Worm (Caenorhabditis elegans) whole organism, L4 larva: ENCODE results near the gene cra-1.

Source experiments
- D1046.2 ChIP-seq: fragments of 200-800 bp; sonication (Bioruptor generic); IDR thresholded peaks from 2 replicates; pipeline ENCODE4 v1.3.6; 2022; ENCODE audit warnings: missing genetic modification characterization, missing compliant biosample characterization
- F26F4.8 ChIP-seq: fragments of 200-800 bp; sonication (Bioruptor generic); conservative IDR thresholded peaks from 2 replicates; pipeline ENCODE4 v1.3.6; 2022; ENCODE audit warnings: missing genetic modification characterization, missing compliant biosample characterization
- Y105C5A.15 ChIP-seq: fragments of 200-800 bp; sonication (Bioruptor generic); IDR thresholded peaks from 2 replicates; pipeline ENCODE4 v1.3.6; 2022; ENCODE audit warnings: missing genetic modification characterization, missing compliant biosample characterization
- Y5F2A.4 ChIP-seq: fragments of 200-800 bp; sonication (Bioruptor generic); optimal IDR thresholded peaks from 2 replicates; lab custom pipeline; 2018; ENCODE audit warnings: mild to moderate bottlenecking, missing genetic modification characterization, missing compliant biosample characterization
- Y75B8A.6 ChIP-seq: fragments of 200-800 bp; sonication (Bioruptor generic); IDR thresholded peaks from 2 replicates; pipeline ENCODE4 v1.3.6; 2022; ENCODE audit warnings: missing genetic modification reagents, missing genetic modification characterization, missing compliant biosample characterization
- aha-1 ChIP-seq: fragments of 150-350 bp; peaks from one replicate; lab custom pipeline; 2014; ENCODE audit warnings: missing biosample characterization, missing genetic modification characterization
- ceh-32 ChIP-seq: sonication (generic microtip); optimal IDR thresholded peaks from 2 replicates; lab custom pipeline; 2016; ENCODE audit warnings: mild to moderate bottlenecking, missing genetic modification characterization, missing compliant biosample characterization; ENCODE audit not compliant: poor library complexity
- ceh-62 ChIP-seq: sonication (generic microtip); optimal IDR thresholded peaks from 2 replicates; lab custom pipeline; 2017; ENCODE audit warnings: missing biosample characterization, missing genetic modification characterization
- ces-1 ChIP-seq: fragments of 150-350 bp; sonication (generic microtip); optimal IDR thresholded peaks from 4 replicates; lab custom pipeline; 2014; ENCODE audit warnings: missing biosample characterization, missing genetic modification reagents, missing genetic modification characterization
- ctbp-1 ChIP-seq: fragments of 200-800 bp; sonication (Bioruptor generic); IDR thresholded peaks from 2 replicates; pipeline ENCODE4 v1.3.6; 2022; ENCODE audit warnings: missing genetic modification reagents, missing genetic modification characterization, missing compliant biosample characterization
- daf-19 ChIP-seq: fragments of 200-800 bp; sonication (Bioruptor generic); conservative IDR thresholded peaks from 2 replicates; pipeline ENCODE4 v1.3.6; 2022; ENCODE audit warnings: missing genetic modification characterization, missing compliant biosample characterization
- daf-8 ChIP-seq: fragments of 200-800 bp; sonication (Bioruptor generic); IDR thresholded peaks from 2 replicates; pipeline ENCODE4 v1.3.6; 2022; ENCODE audit warnings: missing genetic modification characterization, missing compliant biosample characterization
- dmd-6 ChIP-seq: fragments of 200-800 bp; sonication (Bioruptor generic); IDR thresholded peaks from 2 replicates; pipeline ENCODE4 v1.3.6; 2022; ENCODE audit warnings: missing genetic modification reagents, missing genetic modification characterization, missing compliant biosample characterization
- dmd-9 ChIP-seq: fragments of 200-800 bp; sonication (Bioruptor generic); IDR thresholded peaks from 2 replicates; pipeline ENCODE4 v1.3.6; 2022; ENCODE audit warnings: missing genetic modification reagents, missing genetic modification characterization, missing compliant biosample characterization
- egl-27 ChIP-seq: sonication (generic microtip); optimal IDR thresholded peaks from 3 replicates; lab custom pipeline; 2017; ENCODE audit warnings: missing biosample characterization, missing genetic modification reagents, missing genetic modification characterization
- fkh-10 ChIP-seq: fragments of 150-350 bp; optimal IDR thresholded peaks from 2 replicates; lab custom pipeline; 2014; ENCODE audit warnings: missing biosample characterization, missing genetic modification reagents, missing genetic modification characterization
- hmg-1.1 ChIP-seq: fragments of 200-800 bp; sonication (Bioruptor generic); IDR thresholded peaks from 2 replicates; pipeline ENCODE4 v1.3.6; 2022; ENCODE audit warnings: missing genetic modification reagents, missing genetic modification characterization, missing compliant biosample characterization
- lin-13 ChIP-seq: fragments of 150-350 bp; optimal IDR thresholded peaks from 2 replicates; lab custom pipeline; 2014; ENCODE audit warnings: missing biosample characterization, missing genetic modification reagents, missing genetic modification characterization
- lin-29 ChIP-seq: fragments of 200-800 bp; sonication (Bioruptor generic); IDR thresholded peaks from 2 replicates; pipeline ENCODE4 v1.3.6; 2022; ENCODE audit warnings: missing genetic modification reagents, missing genetic modification characterization, missing compliant biosample characterization
- lin-38 ChIP-seq: fragments of 200-800 bp; sonication (Bioruptor generic); IDR thresholded peaks from 2 replicates; pipeline ENCODE4 v1.3.6; 2022; ENCODE audit warnings: missing genetic modification reagents, missing genetic modification characterization, missing compliant biosample characterization
- lsy-2 ChIP-seq, 2 experiments: fragments of 150-350 bp in 1 of 2; sonication (generic microtip) in 1 of 2; optimal IDR thresholded peaks; 2 replicates each; lab custom pipeline; 2014 to 2017; ENCODE audit warnings: missing biosample characterization in 2 of 2, missing genetic modification characterization in 2 of 2
- madf-9 ChIP-seq: fragments of 200-800 bp; sonication (Bioruptor generic); conservative IDR thresholded peaks from 2 replicates; pipeline ENCODE4 v1.3.6; 2022; ENCODE audit warnings: missing genetic modification reagents, missing genetic modification characterization, missing compliant biosample characterization
- mdt-29 ChIP-seq: fragments of 200-800 bp; sonication (Bioruptor generic); IDR thresholded peaks from 2 replicates; pipeline ENCODE4 v1.3.6; 2022; ENCODE audit warnings: missing genetic modification reagents, missing genetic modification characterization, missing compliant biosample characterization
- mep-1 ChIP-seq: fragments of 150-350 bp; sonication (generic microtip); optimal IDR thresholded peaks from 3 replicates; lab custom pipeline; 2014; ENCODE audit warnings: missing biosample characterization, missing genetic modification characterization
- mxl-3 ChIP-seq: fragments of 200-800 bp; sonication (Bioruptor generic); optimal IDR thresholded peaks from 2 replicates; lab custom pipeline; 2018; ENCODE audit warnings: mild to moderate bottlenecking, missing genetic modification characterization, missing compliant biosample characterization
- nhr-102 ChIP-seq: sonication (generic microtip); optimal IDR thresholded peaks from 2 replicates; lab custom pipeline; 2016; ENCODE audit warnings: mild to moderate bottlenecking, missing genetic modification characterization, moderate library complexity, missing compliant biosample characterization
- nhr-111 ChIP-seq: fragments of 200-800 bp; sonication (Bioruptor generic); optimal IDR thresholded peaks from 2 replicates; lab custom pipeline; 2018; ENCODE audit warnings: mild to moderate bottlenecking, missing genetic modification characterization, missing compliant biosample characterization
- nhr-25 ChIP-seq: sonication (generic microtip); optimal IDR thresholded peaks from 2 replicates; lab custom pipeline; 2017; ENCODE audit warnings: missing genetic modification characterization, mild to moderate bottlenecking, missing compliant biosample characterization, antibody characterized with exemption, moderate library complexity, borderline replicate concordance; ENCODE audit not compliant: insufficient read depth
- nhr-28 ChIP-seq: fragments of 150-350 bp; optimal IDR thresholded peaks from 2 replicates; lab custom pipeline; 2014; ENCODE audit warnings: missing biosample characterization, missing genetic modification characterization
- pha-4 ChIP-seq, 2 experiments: fragments of 150-350 bp in 1 of 2; fragments of 200-800 bp in 1 of 2; sonication (Bioruptor generic) in 1 of 2; IDR thresholded peaks in 1 of 2; optimal IDR thresholded peaks in 1 of 2; 2 replicates each; pipeline versions ENCODE4 v1.3.6 to Lab custom; 2014 to 2022; ENCODE audit warnings: missing genetic modification characterization in 2 of 2, missing genetic modification reagents in 2 of 2, missing biosample characterization in 1 of 2, missing compliant biosample characterization in 1 of 2
- pqm-1 ChIP-seq: sonication (generic microtip); optimal IDR thresholded peaks from 2 replicates; lab custom pipeline; 2017; ENCODE audit warnings: missing biosample characterization, missing genetic modification characterization
- saeg-2 ChIP-seq: fragments of 200-800 bp; sonication (Bioruptor generic); IDR thresholded peaks from 2 replicates; pipeline ENCODE4 v1.3.6; 2022; ENCODE audit warnings: missing genetic modification reagents, missing genetic modification characterization, missing compliant biosample characterization
- skn-1 ChIP-seq: fragments of 150-350 bp; optimal IDR thresholded peaks from 2 replicates; lab custom pipeline; 2014; ENCODE audit warnings: missing biosample characterization, missing genetic modification characterization
- spr-3 ChIP-seq: fragments of 200-800 bp; sonication (Bioruptor generic); optimal IDR thresholded peaks from 2 replicates; lab custom pipeline; 2018; ENCODE audit warnings: mild to moderate bottlenecking, missing genetic modification characterization, missing compliant biosample characterization
- unc-130 ChIP-seq: sonication (generic microtip); optimal IDR thresholded peaks from 2 replicates; lab custom pipeline; 2016; ENCODE audit warnings: missing genetic modification reagents, missing genetic modification characterization, missing compliant biosample characterization
- zag-1 ChIP-seq: fragments of 150-350 bp; optimal IDR thresholded peaks from 2 replicates; lab custom pipeline; 2014; ENCODE audit warnings: missing biosample characterization, missing genetic modification characterization
- zfp-3 ChIP-seq: fragments of 200-800 bp; sonication (Bioruptor generic); conservative IDR thresholded peaks from 2 replicates; pipeline ENCODE4 v1.3.6; 2022; ENCODE audit warnings: missing genetic modification reagents, missing genetic modification characterization, missing compliant biosample characterization

cra-1 gene

DNA sequence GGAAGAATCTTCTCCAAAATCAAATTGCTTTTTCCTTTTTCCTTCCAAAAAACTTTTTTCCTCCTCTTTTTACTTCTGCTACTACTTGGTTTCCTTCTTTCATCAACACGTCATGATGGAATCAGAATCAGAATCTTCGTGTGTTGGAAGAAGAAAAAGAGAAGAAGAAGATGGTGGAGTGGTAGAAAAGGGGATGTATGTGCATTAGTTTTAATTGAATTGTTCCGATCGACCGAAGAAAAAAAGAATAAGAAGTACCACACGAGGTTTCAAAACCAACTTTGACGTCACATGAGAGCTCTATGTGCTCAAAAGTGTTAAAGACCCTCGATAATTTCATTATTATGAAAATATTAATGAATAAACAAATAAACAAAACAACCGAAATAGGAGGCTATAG is 45.6 kb upstream of the cra-1 start:
- TF ChIP-seq D1046.2 (GFP tag; lab: Robert Waterston, UW) (no peak), lsy-2 (tag; optimal IDR thresholded peaks at IDR 0.05; lab: Kevin White, UChicago) (peak in 1 of 2 experiments; percentile 31), ces-1 (GFP tag; lab: Kevin White, UChicago) (peak; percentile 52)

ce11 chrIII:6912381-6912780 is 43.1 kb upstream of the cra-1 start, which contains the start of gene pdf-1:
pdf-1 (minus strand) TSS chrIII:6912481.
- TF ChIP-seq unc-130 (no peak), hmg-1.1 (GFP tag; lab: Robert Waterston, UW) (no peak), D1046.2 (GFP tag; lab: Robert Waterston, UW) (no peak), Y105C5A.15 (GFP tag; lab: Robert Waterston, UW) (no peak), saeg-2 (GFP tag; lab: Robert Waterston, UW) (no peak), madf-9 (GFP tag; lab: Robert Waterston, UW) (no peak), Y5F2A.4 (no peak), ctbp-1 (no peak), pha-4 (GFP tag; IDR thresholded peaks at IDR 0.05; lab: Robert Waterston, UW) (no peak), pha-4 (tag; optimal IDR thresholded peaks at IDR 0.05; lab: Kevin White, UChicago) (no peak)
- TF ChIP-seq, all 104 proteins: peak for 0

ce11 chrIII:6906409-6906808 is 37.1 kb upstream of the cra-1 start, which contains the start of gene T07E3.2:
T07E3.2 (plus strand) TSS chrIII:6906709.
- TF ChIP-seq fkh-10 (GFP tag; lab: Kevin White, UChicago), result no peak
- no peak for TF ChIP-seq lsy-2 (tag; optimal IDR thresholded peaks at IDR 0.05; lab: Kevin White, UChicago)
- no peak for TF ChIP-seq mxl-3 (GFP tag; lab: Kevin White, UChicago)

- TF ChIP-seq ceh-62 (no peak), daf-19 (no peak), dmd-6 (peak; percentile 13; the same call in 1 of the 2 replicates)
- TF ChIP-seq, all 104 proteins: peak for 1
These were observed 35.2 kb upstream of the cra-1 start for ce11 chrIII:6904468-6904867.

DNA sequence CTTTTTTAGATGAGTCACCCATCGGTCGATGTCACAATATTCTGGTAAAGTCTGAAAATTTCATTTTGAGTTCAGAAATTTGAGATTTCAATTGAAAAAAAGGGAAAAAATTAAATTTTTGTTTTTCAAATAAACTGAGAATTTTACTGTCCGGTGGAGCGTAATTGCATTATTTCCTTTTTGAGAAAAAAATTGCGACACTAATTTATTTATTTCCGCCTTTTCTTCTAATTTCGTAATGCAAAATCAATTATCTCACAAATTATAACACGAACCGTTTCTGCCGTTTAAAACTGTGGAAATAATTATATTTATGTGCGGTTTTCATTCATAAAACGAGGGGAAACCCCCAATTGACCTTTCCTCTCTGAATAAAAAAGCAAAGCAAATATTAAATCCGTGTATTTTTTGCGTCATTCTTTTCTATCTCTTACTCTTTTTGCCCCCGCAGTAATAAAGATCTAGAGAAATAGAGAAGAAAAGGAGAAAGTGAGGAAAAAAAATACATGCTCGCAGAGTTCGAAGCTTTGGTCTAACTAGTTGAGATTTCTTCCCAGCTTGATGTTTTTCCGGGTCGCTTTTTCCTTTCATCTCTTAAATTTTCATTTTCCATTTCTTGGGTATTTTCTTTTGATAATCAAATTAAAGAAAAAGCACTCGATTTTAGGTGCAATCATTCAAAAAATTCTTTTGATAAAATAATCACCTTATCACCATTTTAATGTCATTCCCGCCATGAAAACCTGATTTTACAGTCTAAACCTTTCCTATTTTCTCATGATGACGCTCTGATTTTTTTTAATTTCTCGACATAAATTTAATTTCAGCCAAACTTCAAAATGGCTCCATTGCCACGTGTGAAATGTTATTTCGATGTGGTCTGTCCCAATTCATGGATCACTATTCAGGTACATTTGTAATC is 34.1 kb upstream of the cra-1 start, which contains the start of the genes brc-2 and T07E3.3:
brc-2 (minus strand) TSS at position 51 of the 922 bp plus-strand sequence.
T07E3.3 (plus strand) TSS at position 822 of the 922 bp plus-strand sequence.
- peak; percentile 61 for TF ChIP-seq lin-38
- no peak for TF ChIP-seq lin-29
- peak; percentile 40; the same call in 1 of the 2 replicates for TF ChIP-seq dmd-6
- peak; percentile 74 for TF ChIP-seq aha-1 (tag; lab: Kevin White, UChicago)
- peak; percentile 17 for TF ChIP-seq pqm-1 (tag; lab: Kevin White, UChicago)
- TF ChIP-seq dmd-9 (GFP tag; lab: Robert Waterston, UW), result no peak
- no peak for TF ChIP-seq zag-1 (tag; lab: Kevin White, UChicago)
- peak in 1 of 2 experiments; percentile 37 for TF ChIP-seq lsy-2 (tag; optimal IDR thresholded peaks at IDR 0.05; lab: Kevin White, UChicago)

ce11 chrIII:6900609-6901008 is 31.3 kb upstream of the cra-1 start:
- TF ChIP-seq daf-8 (GFP tag; lab: Robert Waterston, UW), result no peak
- TF ChIP-seq F26F4.8 (GFP tag; lab: Robert Waterston, UW), result no peak
- no peak for TF ChIP-seq Y75B8A.6 (GFP tag; lab: Robert Waterston, UW)
- TF ChIP-seq mep-1 (tag; lab: Kevin White, UChicago), result peak; percentile 66
- no peak for TF ChIP-seq egl-27 (tag; lab: Kevin White, UChicago)
- no peak for TF ChIP-seq unc-130
- TF ChIP-seq nhr-111 (GFP tag; lab: Kevin White, UChicago), result no peak
- no peak for TF ChIP-seq spr-3 (GFP tag; lab: Kevin White, UChicago)
- no peak for TF ChIP-seq lin-29
- TF ChIP-seq ceh-32, result no peak
- peak; percentile 45 for TF ChIP-seq lin-38
- no peak for TF ChIP-seq ceh-62
- 0 out of 2 replicates have a peak, but pooled peaks have one; percentile 29 for TF ChIP-seq zfp-3 (GFP tag; lab: Robert Waterston, UW)
- TF ChIP-seq skn-1 (tag; lab: Kevin White, UChicago), result no peak
- no peak for TF ChIP-seq nhr-102 (tag; lab: Kevin White, UChicago)
- TF ChIP-seq mdt-29 (GFP tag; lab: Robert Waterston, UW), result no peak
- TF ChIP-seq nhr-28 (tag; lab: Kevin White, UChicago), result no peak
- no peak for TF ChIP-seq lin-13 (GFP tag; lab: Kevin White, UChicago)
- TF ChIP-seq nhr-25, result no peak
